Worm (Caenorhabditis elegans) whole organism, L3 larva: ENCODE measurements around the gene Y38C1BA.1.

Experiments used
- R02D3.7 ChIP-seq: fragments of 150-350 bp; optimal IDR thresholded peaks from 2 replicates; lab custom pipeline; 2014; ENCODE audit warnings: missing biosample characterization, missing genetic modification characterization
- ZK546.5 ChIP-seq: sonication (generic microtip); optimal IDR thresholded peaks from 2 replicates; lab custom pipeline; 2017; ENCODE audit warnings: missing biosample characterization, missing genetic modification characterization
- ceh-28 ChIP-seq: fragments of 150-350 bp; optimal IDR thresholded peaks from 2 replicates; lab custom pipeline; 2014; ENCODE audit warnings: missing biosample characterization, missing genetic modification reagents, missing genetic modification characterization
- ceh-82 ChIP-seq: fragments of 150-350 bp; optimal IDR thresholded peaks from 2 replicates; lab custom pipeline; 2014; ENCODE audit warnings: missing biosample characterization, missing genetic modification characterization
- daf-12 ChIP-seq: fragments of 150-350 bp; optimal IDR thresholded peaks from 2 replicates; lab custom pipeline; 2014; ENCODE audit warnings: missing biosample characterization, missing genetic modification reagents, missing genetic modification characterization
- egl-27 ChIP-seq: sonication (generic microtip); optimal IDR thresholded peaks from 4 replicates; lab custom pipeline; 2017; ENCODE audit warnings: missing biosample characterization, missing genetic modification reagents, missing genetic modification characterization
- elt-1 ChIP-seq: fragments of 150-350 bp; optimal IDR thresholded peaks from 2 replicates; lab custom pipeline; 2014; ENCODE audit warnings: missing biosample characterization, missing genetic modification characterization
- elt-2 ChIP-seq: sonication (generic microtip); optimal IDR thresholded peaks from 2 replicates; lab custom pipeline; 2016; ENCODE audit warnings: missing genetic modification reagents, mild to moderate bottlenecking, missing genetic modification characterization, missing compliant biosample characterization
- elt-3 ChIP-seq, 3 experiments: fragments of 150-350 bp in 1 of 3; sonication (generic microtip) in 2 of 3; optimal IDR thresholded peaks; 2 replicates in 2 of 3; 4 replicates in 1 of 3; lab custom pipeline; 2014 to 2017; ENCODE audit warnings: missing biosample characterization in 3 of 3, missing genetic modification characterization in 3 of 3
- eor-1 ChIP-seq, 2 experiments: fragments of 150-350 bp; optimal IDR thresholded peaks; 2 replicates each; lab custom pipeline; 2014 to 2018; ENCODE audit warnings: missing biosample characterization in 2 of 2, missing genetic modification characterization in 2 of 2
- hmg-11 ChIP-seq: sonication (generic microtip); optimal IDR thresholded peaks from 2 replicates; lab custom pipeline; 2016; ENCODE audit warnings: missing genetic modification characterization, missing compliant biosample characterization
- lin-15B ChIP-seq: fragments of 150-350 bp; optimal IDR thresholded peaks from 2 replicates; lab custom pipeline; 2014; ENCODE audit warnings: missing biosample characterization, missing genetic modification characterization
- lin-39 ChIP-seq: fragments of 150-350 bp; optimal IDR thresholded peaks from 2 replicates; lab custom pipeline; 2018; ENCODE audit warnings: missing biosample characterization, missing genetic modification reagents, missing genetic modification characterization
- lsy-12 ChIP-seq: sonication (generic microtip); optimal IDR thresholded peaks from 2 replicates; lab custom pipeline; 2016; ENCODE audit warnings: mild to moderate bottlenecking, missing genetic modification characterization, missing compliant biosample characterization
- nfya-1 ChIP-seq: sonication (generic microtip); optimal IDR thresholded peaks from 2 replicates; lab custom pipeline; 2017; ENCODE audit warnings: missing genetic modification characterization, mild to moderate bottlenecking, missing compliant biosample characterization, antibody characterized with exemption, moderate library complexity; ENCODE audit not compliant: insufficient read depth
- nhr-12 ChIP-seq: fragments of 150-350 bp; optimal IDR thresholded peaks from 2 replicates; lab custom pipeline; 2014; ENCODE audit warnings: missing biosample characterization, missing genetic modification characterization
- nhr-23 ChIP-seq: fragments of 150-350 bp; optimal IDR thresholded peaks from 2 replicates; lab custom pipeline; 2014; ENCODE audit warnings: missing biosample characterization, missing genetic modification reagents, missing genetic modification characterization
- nhr-237 ChIP-seq: fragments of 150-350 bp; optimal IDR thresholded peaks from 2 replicates; lab custom pipeline; 2014; ENCODE audit warnings: missing biosample characterization, missing genetic modification characterization
- nhr-28 ChIP-seq: fragments of 150-350 bp; optimal IDR thresholded peaks from 2 replicates; lab custom pipeline; 2014; ENCODE audit warnings: missing biosample characterization, missing genetic modification characterization
- nhr-67 ChIP-seq: fragments of 150-350 bp; optimal IDR thresholded peaks from 2 replicates; lab custom pipeline; 2014; ENCODE audit warnings: missing biosample characterization, missing genetic modification characterization
- nhr-76 ChIP-seq: fragments of 150-350 bp; sonication (generic microtip); optimal IDR thresholded peaks from 5 replicates; lab custom pipeline; 2014; ENCODE audit warnings: missing biosample characterization, missing genetic modification characterization
- nhr-77 ChIP-seq: fragments of 150-350 bp; optimal IDR thresholded peaks from 2 replicates; lab custom pipeline; 2014; ENCODE audit warnings: missing biosample characterization, missing genetic modification characterization
- pha-4 ChIP-seq: fragments of 150-350 bp; optimal IDR thresholded peaks from 2 replicates; lab custom pipeline; 2014; ENCODE audit warnings: missing biosample characterization, missing genetic modification reagents, missing genetic modification characterization
- pqm-1 ChIP-seq: fragments of 150-350 bp; optimal IDR thresholded peaks from 2 replicates; lab custom pipeline; 2017; ENCODE audit warnings: missing biosample characterization, missing genetic modification characterization, inconsistent platforms
- sea-2 ChIP-seq: fragments of 150-350 bp; sonication (generic microtip); optimal IDR thresholded peaks from 4 replicates; lab custom pipeline; 2014; ENCODE audit warnings: missing biosample characterization, missing genetic modification reagents, missing genetic modification characterization
- skn-1 ChIP-seq: fragments of 150-350 bp; optimal IDR thresholded peaks from 2 replicates; lab custom pipeline; 2014; ENCODE audit warnings: missing biosample characterization, missing genetic modification characterization
- snpc-4 ChIP-seq: fragments of 150-350 bp; optimal IDR thresholded peaks from 2 replicates; lab custom pipeline; 2014; ENCODE audit warnings: missing biosample characterization, missing genetic modification characterization
- tbx-2 ChIP-seq: sonication (generic microtip); optimal IDR thresholded peaks from 2 replicates; lab custom pipeline; 2016; ENCODE audit warnings: mild to moderate bottlenecking, missing genetic modification characterization, missing compliant biosample characterization
- ztf-11 ChIP-seq: fragments of 150-350 bp; optimal IDR thresholded peaks from 2 replicates; lab custom pipeline; 2014; ENCODE audit warnings: missing biosample characterization, missing genetic modification characterization
- ztf-4 ChIP-seq: fragments of 150-350 bp; optimal IDR thresholded peaks from 2 replicates; lab custom pipeline; 2014; ENCODE audit warnings: missing biosample characterization, missing genetic modification characterization

The Y38C1BA.1 gene

ce11 chrIV:1803882-1804281, at the start of gene Y38C1BA.1:
TSS of gene Y38C1BA.1 (minus strand) at chrIV:1803982.
- no peak for TF ChIP-seq lin-15B (tag; lab: Kevin White, UChicago)
- no peak for TF ChIP-seq ceh-82 (tag; lab: Kevin White, UChicago)
- no peak for TF ChIP-seq nhr-76 (tag; lab: Kevin White, UChicago)
- no peak for TF ChIP-seq lsy-12 (tag; lab: Kevin White, UChicago)
- TF ChIP-seq nfya-1 = no peak
- TF ChIP-seq nhr-67 (tag; lab: Kevin White, UChicago) = no peak
- no peak for TF ChIP-seq ztf-4 (tag; lab: Kevin White, UChicago)

ce11 chrIV:1847912-1848311, 44.1 kb upstream of the Y38C1BA.1 start, which contains the start of gene egl-4:
TSS of gene egl-4 (plus strand) at chrIV:1848071.
- TF ChIP-seq egl-27 (no peak), skn-1 (tag; lab: Kevin White, UChicago) (no peak), nhr-76 (tag; lab: Kevin White, UChicago) (no peak), pqm-1 (no peak), ceh-28 (no peak), daf-12 (tag; lab: Kevin White, UChicago) (no peak), eor-1 (tag; optimal IDR thresholded peaks at IDR 0.05; lab: Kevin White, UChicago) (no peak), ztf-4 (tag; lab: Kevin White, UChicago) (no peak)

ce11 chrIV:1846451-1846850, 42.7 kb upstream of the Y38C1BA.1 start:
- TF ChIP-seq nhr-77 (tag; lab: Kevin White, UChicago) = no peak
- TF ChIP-seq lsy-12 (tag; lab: Kevin White, UChicago) = no peak
- no peak for TF ChIP-seq daf-12 (tag; lab: Kevin White, UChicago)
- TF ChIP-seq nhr-28 (tag; lab: Kevin White, UChicago) = no peak
- no peak for TF ChIP-seq nhr-12
- TF ChIP-seq egl-27 = no peak
- no peak for TF ChIP-seq ztf-4 (tag; lab: Kevin White, UChicago)

- TF ChIP-seq nfya-1 (peak; percentile 54), ceh-82 (tag; lab: Kevin White, UChicago) (no peak), elt-3 (tag; optimal IDR thresholded peaks at IDR 0.05; lab: Kevin White, UChicago) (no peak), hmg-11 (tag; lab: Kevin White, UChicago) (no peak), pha-4 (tag; lab: Kevin White, UChicago) (peak; percentile 32), nhr-237 (tag; lab: Kevin White, UChicago) (no peak), pqm-1 (peak; percentile 69), tbx-2 (tag; lab: Kevin White, UChicago) (no peak), snpc-4 (no peak), elt-2 (peak; percentile 94), lin-15B (tag; lab: Kevin White, UChicago) (peak; percentile 14), lin-39 (peak; percentile 35)
Measured at ce11 chrIV:1845061-1845460, 41.3 kb upstream of the Y38C1BA.1 start.

- TF ChIP-seq hmg-11 (tag; lab: Kevin White, UChicago) = no peak
- TF ChIP-seq ztf-11 = no peak
- no peak for TF ChIP-seq egl-27
- TF ChIP-seq nhr-23 (tag; lab: Kevin White, UChicago) = no peak
Measured at ce11 chrIV:1844624-1845023, 40.8 kb upstream of the Y38C1BA.1 start.

ce11 chrIV:1843611-1844010, 39.8 kb upstream of the Y38C1BA.1 start:
- TF ChIP-seq ztf-4 (tag; lab: Kevin White, UChicago) (no peak), R02D3.7 (tag; lab: Kevin White, UChicago) (no peak), egl-27 (no peak), nhr-28 (tag; lab: Kevin White, UChicago) (no peak), elt-1 (tag; lab: Kevin White, UChicago) (no peak), daf-12 (tag; lab: Kevin White, UChicago) (no peak), eor-1 (tag; optimal IDR thresholded peaks at IDR 0.05; lab: Kevin White, UChicago) (no peak), ZK546.5 (tag; lab: Kevin White, UChicago) (no peak), nhr-76 (tag; lab: Kevin White, UChicago) (no peak), elt-2 (no peak), lin-15B (tag; lab: Kevin White, UChicago) (no peak), sea-2 (GFP tag; lab: Kevin White, UChicago) (no peak)
